Worm (Caenorhabditis elegans): ENCODE data around the gene W06E11.1.

The W06E11.1 gene

DNA sequence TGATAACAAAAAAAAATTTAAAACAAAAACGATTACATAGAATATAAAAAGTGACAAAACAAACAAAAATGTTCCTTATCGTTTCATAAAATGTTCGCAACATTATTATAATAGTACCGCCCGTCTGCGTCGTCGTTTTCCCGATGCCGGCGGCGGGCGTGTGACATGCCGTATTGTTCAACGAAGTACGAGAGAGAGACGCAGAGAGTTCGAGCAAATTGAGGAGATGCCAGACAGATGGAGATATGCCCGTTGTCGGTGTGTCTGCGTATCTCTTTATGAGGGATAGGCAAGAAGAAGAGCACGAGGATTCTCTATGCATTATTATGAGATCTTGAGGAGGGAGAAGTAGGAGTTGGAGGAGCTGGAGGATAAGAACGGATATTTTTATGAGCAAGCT is 18.1 kb upstream of the W06E11.1 start (continued):
- no peak for TF ChIP-seq let-526 (GFP tag; IDR thresholded peaks at IDR 0.05)
- TF ChIP-seq ztf-3 (GFP tag; optimal IDR thresholded peaks at IDR 0.05): no peak
- TF ChIP-seq cebp-1 (GFP tag; IDR thresholded peaks at IDR 0.05): peak; percentile 49; the same call in 1 of the 2 replicates
- peak; percentile 84 for TF ChIP-seq cebp-1 (tag; optimal IDR thresholded peaks at IDR 0.05)
- TF ChIP-seq Y95B8A.8 (GFP tag; IDR thresholded peaks at IDR 0.05): 0 out of 2 replicates have a peak, but pooled peaks have one; percentile 12
- TF ChIP-seq madf-8 (GFP tag; conservative IDR thresholded peaks at IDR 0.05): no peak
- TF ChIP-seq chd-7 (tag; optimal IDR thresholded peaks at IDR 0.05): peak; percentile 73
- no peak for TF ChIP-seq bed-2 (GFP tag; IDR thresholded peaks at IDR 0.05)
- peak; percentile 88 for TF ChIP-seq madf-10 (tag; optimal IDR thresholded peaks at IDR 0.05)
- no peak for TF ChIP-seq attf-6 (GFP tag; IDR thresholded peaks at IDR 0.05)
- TF ChIP-seq hmg-20 (GFP tag; IDR thresholded peaks at IDR 0.05): peak; percentile 52; the same call in 1 of the 2 replicates
- peak; percentile 60 for TF ChIP-seq ekl-4 (GFP tag; IDR thresholded peaks at IDR 0.05)
- peak; percentile 70 to 76 for TF ChIP-seq let-607 (tag; optimal IDR thresholded peaks at IDR 0.05)
- TF ChIP-seq lin-54 (GFP tag; optimal IDR thresholded peaks at IDR 0.05): peak; percentile 53
- no peak for TF ChIP-seq ztf-26 (tag; optimal IDR thresholded peaks at IDR 0.05)
- TF ChIP-seq F22D6.2 (tag; optimal IDR thresholded peaks at IDR 0.05): peak; percentile 20
- peak; percentile 83 for TF ChIP-seq hmg-1.2 (GFP tag; IDR thresholded peaks at IDR 0.05)
- peak; percentile 92 for TF ChIP-seq ceh-27 (GFP tag; optimal IDR thresholded peaks at IDR 0.05)
- TF ChIP-seq F57A8.1 (GFP tag; optimal IDR thresholded peaks at IDR 0.05): no peak
- no peak for TF ChIP-seq nhr-27 (tag; optimal IDR thresholded peaks at IDR 0.05)
- peak; percentile 64 for TF ChIP-seq ets-4 (GFP tag; optimal IDR thresholded peaks at IDR 0.05)
- 0 out of 2 replicates have a peak, but pooled peaks have one; percentile 60 for TF ChIP-seq ztf-6 (GFP tag; IDR thresholded peaks at IDR 0.05)
- 0 out of 2 replicates have a peak, but pooled peaks have one; percentile 72 for TF ChIP-seq egl-44 (GFP tag; IDR thresholded peaks at IDR 0.05)
- TF ChIP-seq gei-17 (GFP tag; optimal IDR thresholded peaks at IDR 0.05): peak; percentile 42
- TF ChIP-seq unc-62 (GFP tag; optimal IDR thresholded peaks at IDR 0.05): peak; percentile 57
- TF ChIP-seq hrde-1 (tag; optimal IDR thresholded peaks at IDR 0.05; ENCODE audit: borderline replicate concordance): no peak
- peak; percentile 25 for TF ChIP-seq repo-1 (tag; optimal IDR thresholded peaks at IDR 0.05)
- TF ChIP-seq mes-4 (tag; optimal IDR thresholded peaks at IDR 0.05): no peak
- peak; percentile 53; the same call in 1 of the 2 replicates for TF ChIP-seq Y53G8AR.9 (GFP tag; conservative IDR thresholded peaks at IDR 0.05)
- peak; percentile 86 for TF ChIP-seq dox-1 (GFP tag; IDR thresholded peaks at IDR 0.05)
- TF ChIP-seq atf-7 (tag; optimal IDR thresholded peaks at IDR 0.05): peak; percentile 62
- TF ChIP-seq sea-2 (GFP tag; IDR thresholded peaks at IDR 0.05): no peak
- no peak for TF ChIP-seq ceh-100 (GFP tag; IDR thresholded peaks at IDR 0.05)
- peak; percentile 90 for TF ChIP-seq pha-4 (tag; optimal IDR thresholded peaks at IDR 0.05)

DNA sequence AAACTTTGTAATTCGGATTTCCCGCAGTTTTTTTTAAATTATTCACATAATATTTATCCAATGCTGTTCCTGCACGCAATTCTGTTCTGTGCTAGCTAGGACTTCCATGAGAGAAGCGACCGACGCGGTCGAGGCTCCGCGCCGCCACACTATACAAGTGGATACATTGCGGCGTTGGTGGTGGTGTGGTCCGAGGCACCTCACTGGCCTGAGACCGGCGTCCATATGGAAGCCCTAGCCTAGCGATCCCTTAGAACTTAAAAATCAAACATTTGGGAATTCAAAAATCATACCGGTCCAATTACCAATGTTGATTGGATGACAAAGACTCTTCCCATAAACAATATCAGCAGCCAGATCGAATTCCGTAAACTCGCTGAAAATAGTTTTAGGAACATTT is 15.8 kb upstream of the W06E11.1 start:
- TF ChIP-seq repo-1 (tag; optimal IDR thresholded peaks at IDR 0.05) (no peak), madf-3 (GFP tag; IDR thresholded peaks at IDR 0.05) (no peak), egl-18 (GFP tag; IDR thresholded peaks at IDR 0.05) (no peak), rpc-1 (optimal IDR thresholded peaks at IDR 0.05) (no peak), rpc-1 (tag; optimal IDR thresholded peaks at IDR 0.05) (no peak), cebp-2 (GFP tag; IDR thresholded peaks at IDR 0.05) (no peak), aptf-3 (GFP tag; IDR thresholded peaks at IDR 0.05) (no peak), madf-10 (tag; optimal IDR thresholded peaks at IDR 0.05) (no peak), nhr-80 (tag; optimal IDR thresholded peaks at IDR 0.05) (no peak), zfh-2 (GFP tag; conservative IDR thresholded peaks at IDR 0.05) (no peak), akir-1 (GFP tag; optimal IDR thresholded peaks at IDR 0.05) (no peak), C06A6.2 (GFP tag; conservative IDR thresholded peaks at IDR 0.05) (no peak), pha-4 (tag; optimal IDR thresholded peaks at IDR 0.05) (no peak), attf-5 (GFP tag; optimal IDR thresholded peaks at IDR 0.05) (no peak), attf-6 (GFP tag; IDR thresholded peaks at IDR 0.05) (no peak), bed-2 (GFP tag; IDR thresholded peaks at IDR 0.05) (no peak)

Data from whole organism, young adult.